Worm (Caenorhabditis elegans): ENCODE measurements around the gene Y39A3B.8.

Y39A3B.8 gene

DNA sequence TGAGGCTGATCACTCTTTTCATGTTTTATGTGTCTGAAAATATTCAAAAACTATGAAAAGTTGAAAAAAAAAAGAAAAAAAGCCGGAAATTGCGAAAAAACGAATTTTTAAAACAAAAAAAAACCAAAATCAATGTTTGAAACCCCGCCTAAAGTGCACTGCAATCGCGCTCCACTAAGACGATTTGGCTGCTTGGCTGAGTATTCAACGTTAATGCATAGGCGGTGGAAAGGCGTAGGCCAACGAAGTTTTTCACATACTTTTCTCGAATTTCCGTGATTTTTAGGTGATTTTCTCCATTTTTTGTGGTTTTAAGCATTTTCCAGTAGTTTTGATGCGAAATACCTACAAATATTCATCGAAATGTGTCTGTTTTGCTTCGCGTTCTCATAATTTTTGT lies 37.6 kb upstream of the Y39A3B.8 start, which contains the start of the genes polh-1 and rps-22 (continued):
- peak; percentile 98 for TF ChIP-seq mep-1 (tag; optimal IDR thresholded peaks at IDR 0.05)
- peak; percentile 90 for TF ChIP-seq nhr-237 (tag; optimal IDR thresholded peaks at IDR 0.05)
- TF ChIP-seq nhr-12 (tag; optimal IDR thresholded peaks at IDR 0.05) = no peak

DNA sequence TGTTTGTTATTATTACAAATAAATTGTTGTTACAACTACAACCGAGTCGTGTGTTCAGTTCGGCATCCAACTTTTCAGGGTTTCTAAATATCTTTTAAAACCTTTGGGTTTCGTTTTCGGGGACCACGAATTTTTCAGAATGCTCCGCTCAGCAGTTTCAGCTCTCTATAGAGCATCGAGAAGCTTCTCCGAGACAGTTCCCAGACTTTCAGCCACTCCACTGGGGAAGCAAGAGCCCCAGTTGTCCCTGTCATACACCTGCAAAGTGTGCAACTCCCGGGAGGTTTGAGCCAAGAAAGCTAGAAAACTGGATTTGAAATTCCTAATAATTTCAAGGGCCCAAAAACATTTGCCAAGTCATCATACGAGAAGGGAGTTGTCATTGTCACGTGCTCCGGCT lies 36.4 kb upstream of the Y39A3B.8 start, which contains the start of gene F53A3.7:
Gene F53A3.7 (plus strand): TSS at position 139 of the 400 bp plus-strand sequence.
- no peak for TF ChIP-seq ces-1 (GFP tag; optimal IDR thresholded peaks at IDR 0.05)
- no peak for TF ChIP-seq unc-39 (tag; optimal IDR thresholded peaks at IDR 0.05)
- TF ChIP-seq bed-3 (GFP tag; optimal IDR thresholded peaks at IDR 0.05) = no peak
- no peak for TF ChIP-seq tbx-8 (GFP tag; optimal IDR thresholded peaks at IDR 0.05)

DNA sequence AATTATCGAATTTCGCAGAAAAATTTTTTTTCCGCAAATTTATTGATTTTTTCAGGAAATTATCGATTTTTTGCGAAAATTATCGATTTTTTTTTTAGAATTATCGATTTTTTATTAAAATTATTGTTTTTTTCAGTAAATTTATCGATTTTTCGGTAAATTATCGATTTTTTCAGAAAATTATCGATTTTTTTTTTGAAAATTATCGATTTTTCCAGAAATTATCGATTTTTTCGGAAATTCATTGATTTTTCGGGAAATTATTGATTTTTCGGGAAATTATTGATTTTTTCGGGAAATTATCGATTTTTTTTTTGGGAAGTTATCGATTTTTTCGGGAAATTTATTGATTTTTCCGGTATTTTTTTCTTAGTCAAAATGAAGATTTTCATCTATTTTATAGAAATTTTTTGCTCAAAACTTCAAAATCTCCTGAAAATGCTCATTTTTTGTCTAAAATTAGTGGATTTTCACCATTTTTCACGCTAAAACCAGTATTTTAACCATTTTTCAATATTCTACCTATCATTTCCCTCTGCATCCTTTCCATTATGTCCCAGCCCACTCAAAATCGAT lies 32.2 kb upstream of the Y39A3B.8 start:
- TF ChIP-seq drap-1 (GFP tag; optimal IDR thresholded peaks at IDR 0.05) (no peak), nhr-2 (tag; optimal IDR thresholded peaks at IDR 0.05) (no peak), M03D4.4 (tag; optimal IDR thresholded peaks at IDR 0.05) (no peak), hlh-1 (tag; optimal IDR thresholded peaks at IDR 0.05) (no peak), pha-4 (tag; optimal IDR thresholded peaks at IDR 0.05) (no peak), nhr-12 (tag; optimal IDR thresholded peaks at IDR 0.05) (no peak), nhr-28 (tag; optimal IDR thresholded peaks at IDR 0.05) (no peak), nhr-76 (tag; optimal IDR thresholded peaks at IDR 0.05) (no peak), ztf-11 (tag; optimal IDR thresholded peaks at IDR 0.05) (no peak), lsy-2 (tag; optimal IDR thresholded peaks at IDR 0.05) (no peak), ceh-83 (GFP tag; optimal IDR thresholded peaks at IDR 0.05) (no peak), mep-1 (tag; optimal IDR thresholded peaks at IDR 0.05) (no peak), sem-2 (GFP tag; optimal IDR thresholded peaks at IDR 0.05) (no peak), elt-3 (tag; optimal IDR thresholded peaks at IDR 0.05) (no peak)

DNA sequence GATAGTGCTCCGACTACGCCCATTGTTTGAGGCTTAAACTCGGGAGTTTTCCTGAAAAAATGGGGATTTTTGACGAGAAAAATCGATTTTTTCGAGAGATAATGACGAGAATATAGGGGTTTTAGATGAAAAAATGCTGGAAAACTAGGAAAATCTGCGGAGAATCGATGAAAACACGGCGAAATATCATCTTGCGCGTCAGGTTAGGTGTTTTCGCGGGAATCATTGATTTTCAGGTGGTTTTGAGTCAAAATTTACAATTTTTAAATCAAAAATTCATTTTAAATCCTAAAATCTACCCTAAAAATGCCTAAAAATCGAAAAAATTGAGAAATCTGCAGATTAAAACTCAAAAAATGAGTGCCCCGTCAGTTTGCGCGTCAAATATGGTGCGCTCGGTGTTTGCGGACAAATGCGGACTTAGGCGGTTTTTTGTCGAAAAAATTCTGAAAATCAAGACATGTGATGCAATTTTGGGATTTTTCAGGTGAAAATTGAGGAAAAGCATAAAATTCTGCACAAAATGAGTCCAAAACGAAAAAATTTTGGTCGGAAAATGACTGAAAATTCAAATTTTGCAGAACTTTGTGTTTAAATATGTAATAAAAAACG lies 25.8 kb upstream of the Y39A3B.8 start, which contains the start of gene mboa-6:
Gene mboa-6 (minus strand): TSS at position 51 of the 612 bp plus-strand sequence.
- TF ChIP-seq zip-8 (tag; optimal IDR thresholded peaks at IDR 0.05) (no peak), snpc-4 (tag; optimal IDR thresholded peaks at IDR 0.05) (no peak), lin-13 (tag; optimal IDR thresholded peaks at IDR 0.05) (no peak), unc-120 (tag; optimal IDR thresholded peaks at IDR 0.05; ENCODE audit: poor library complexity, severe bottlenecking) (peak; percentile 1), ham-2 (GFP tag; optimal IDR thresholded peaks at IDR 0.05) (no peak), lin-32 (GFP tag; optimal IDR thresholded peaks at IDR 0.05) (no peak), mls-2 (tag; optimal IDR thresholded peaks at IDR 0.05) (peak; percentile 10), nhr-76 (tag; optimal IDR thresholded peaks at IDR 0.05) (no peak), unc-39 (tag; optimal IDR thresholded peaks at IDR 0.05) (no peak), hlh-1 (tag; optimal IDR thresholded peaks at IDR 0.05) (no peak), mep-1 (tag; optimal IDR thresholded peaks at IDR 0.05) (peak; percentile 21), blmp-1 (tag; optimal IDR thresholded peaks at IDR 0.05) (no peak)

DNA sequence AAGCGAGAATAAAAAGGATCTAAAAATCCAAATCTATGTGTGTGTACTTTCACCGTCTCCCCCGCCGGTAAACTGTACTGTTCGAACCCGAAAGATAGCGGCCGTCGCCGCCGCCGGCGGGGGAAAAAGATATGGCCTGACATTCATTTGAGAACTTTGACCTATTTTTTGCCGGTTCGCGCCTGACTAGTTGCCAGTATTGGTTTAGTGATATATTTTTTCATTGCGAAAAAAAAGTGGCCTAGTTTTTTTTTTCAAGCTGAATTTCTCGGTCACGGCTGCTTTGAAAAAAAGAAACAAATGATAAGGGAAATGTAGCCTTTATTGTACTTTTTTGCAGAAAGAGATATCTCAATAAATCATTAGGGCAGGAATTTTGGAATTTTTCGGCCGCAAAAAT lies 25.2 kb upstream of the Y39A3B.8 start:
- TF ChIP-seq snpc-4 (tag; optimal IDR thresholded peaks at IDR 0.05) = no peak
- TF ChIP-seq ham-2 (GFP tag; optimal IDR thresholded peaks at IDR 0.05) = no peak
- TF ChIP-seq zip-8 (tag; optimal IDR thresholded peaks at IDR 0.05) = no peak
- no peak for TF ChIP-seq mab-5 (tag; optimal IDR thresholded peaks at IDR 0.05)

DNA sequence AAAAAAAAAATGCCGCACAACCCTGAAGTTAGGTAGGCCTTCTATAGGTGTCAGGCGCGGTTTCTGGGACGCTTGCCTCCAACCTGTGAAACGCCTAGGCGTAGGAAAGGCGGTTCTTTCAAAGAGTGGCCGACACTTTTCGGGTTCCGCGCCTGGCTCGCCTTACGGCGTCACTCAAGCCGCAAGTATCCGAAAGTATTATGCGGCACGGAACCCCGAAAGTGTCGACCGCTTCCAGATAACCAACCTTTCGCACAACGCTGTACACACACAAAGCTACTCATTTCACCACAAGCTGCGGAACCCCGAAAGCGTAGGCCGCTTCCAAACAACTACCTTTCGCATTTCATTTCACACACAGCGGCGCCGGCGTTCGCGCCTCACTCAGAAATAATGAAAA lies 24.7 kb upstream of the Y39A3B.8 start:
- TF ChIP-seq ceh-83 (GFP tag; optimal IDR thresholded peaks at IDR 0.05) = peak; percentile 1
- no peak for TF ChIP-seq sptf-1 (tag; optimal IDR thresholded peaks at IDR 0.05)

DNA sequence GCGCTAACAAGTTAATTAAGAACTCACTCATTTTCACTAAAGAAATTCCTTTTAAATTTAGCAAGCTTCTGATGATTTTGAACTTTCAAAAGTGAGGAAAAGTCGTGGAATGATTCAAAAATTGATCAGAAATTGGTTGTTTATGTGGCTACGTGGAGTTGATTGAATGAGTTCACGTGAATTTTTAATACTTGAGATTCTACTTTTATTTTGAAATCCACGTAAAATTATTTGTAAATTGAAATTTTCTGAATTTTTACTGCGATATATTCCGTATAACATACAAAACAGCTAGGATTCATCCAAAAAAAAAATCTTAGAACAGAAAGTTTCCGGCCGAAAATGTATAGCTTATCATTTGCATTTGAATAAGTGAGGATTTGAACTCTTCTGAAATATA lies 18.0 kb upstream of the Y39A3B.8 start, which contains the start of gene moa-1:
Gene moa-1 (minus strand): TSS at position 101 of the 400 bp plus-strand sequence.
- no peak for TF ChIP-seq nhr-76 (tag; optimal IDR thresholded peaks at IDR 0.05)
- TF ChIP-seq flh-1 (GFP tag; optimal IDR thresholded peaks at IDR 0.05) = no peak
- no peak for TF ChIP-seq ceh-83 (GFP tag; optimal IDR thresholded peaks at IDR 0.05)
- no peak for TF ChIP-seq ceh-43 (GFP tag; optimal IDR thresholded peaks at IDR 0.05)
- TF ChIP-seq drap-1 (GFP tag; optimal IDR thresholded peaks at IDR 0.05) = no peak
- no peak for TF ChIP-seq ztf-11 (tag; optimal IDR thresholded peaks at IDR 0.05)
- TF ChIP-seq unc-39 (tag; optimal IDR thresholded peaks at IDR 0.05) = no peak
- no peak for TF ChIP-seq tbx-8 (GFP tag; optimal IDR thresholded peaks at IDR 0.05)
- no peak for TF ChIP-seq nhr-237 (tag; optimal IDR thresholded peaks at IDR 0.05)
- TF ChIP-seq pha-4 (tag; optimal IDR thresholded peaks at IDR 0.05) = no peak
- TF ChIP-seq ces-1 (GFP tag; optimal IDR thresholded peaks at IDR 0.05) = no peak
